Worm (Caenorhabditis elegans) whole organism, early embryonic: ENCODE measurements around the gene cpar-1.

Source experiments
- B0310.2 ChIP-seq: sonication (generic microtip); optimal IDR thresholded peaks from 2 replicates; lab custom pipeline; 2016; ENCODE audit warnings: mild to moderate bottlenecking, missing genetic modification characterization, missing compliant biosample characterization
- F13C5.2 ChIP-seq: sonication (generic microtip); optimal IDR thresholded peaks from 2 replicates; lab custom pipeline; 2017; ENCODE audit warnings: mild to moderate bottlenecking, missing genetic modification characterization, inconsistent platforms, missing compliant biosample characterization
- aly-1 ChIP-seq: sonication (generic microtip); optimal IDR thresholded peaks from 2 replicates; lab custom pipeline; 2016; ENCODE audit warnings: missing genetic modification characterization, missing compliant biosample characterization
- ama-1 ChIP-seq: fragments of 150-350 bp; optimal IDR thresholded peaks from 2 replicates; lab custom pipeline; 2014
- ceh-13 ChIP-seq: fragments of 200-800 bp; sonication (Bioruptor generic); optimal IDR thresholded peaks from 2 replicates; lab custom pipeline; 2018; ENCODE audit warnings: mild to moderate bottlenecking, missing genetic modification characterization, missing compliant biosample characterization
- ceh-36 ChIP-seq: sonication (generic microtip); optimal IDR thresholded peaks from 2 replicates; lab custom pipeline; 2016; ENCODE audit warnings: missing genetic modification characterization, inconsistent platforms, missing compliant biosample characterization
- ets-7 ChIP-seq: sonication (generic microtip); optimal IDR thresholded peaks from 2 replicates; lab custom pipeline; 2016; ENCODE audit warnings: missing genotype, missing genetic modification characterization, missing compliant biosample characterization
- flt-1 ChIP-seq: fragments of 200-800 bp; sonication (Bioruptor generic); IDR thresholded peaks from 2 replicates; pipeline ENCODE4 v1.3.6; 2022; ENCODE audit warnings: missing genetic modification characterization, missing compliant biosample characterization
- hmbx-1 ChIP-seq: sonication (generic microtip); optimal IDR thresholded peaks from 2 replicates; lab custom pipeline; 2016; ENCODE audit warnings: mild to moderate bottlenecking, missing genetic modification characterization, missing compliant biosample characterization
- hmg-4 ChIP-seq: fragments of 200-800 bp; sonication (Bioruptor generic); optimal IDR thresholded peaks from 2 replicates; lab custom pipeline; 2018; ENCODE audit warnings: mild to moderate bottlenecking, missing genetic modification characterization, missing compliant biosample characterization
- hnd-1 ChIP-seq: sonication (generic microtip); optimal IDR thresholded peaks from 2 replicates; lab custom pipeline; 2016; ENCODE audit warnings: missing genetic modification characterization, missing compliant biosample characterization
- pes-1 ChIP-seq: fragments of 200-800 bp; sonication (Bioruptor generic); IDR thresholded peaks from 2 replicates; pipeline ENCODE4 v1.3.6; 2022; ENCODE audit warnings: missing genetic modification reagents, missing genetic modification characterization, missing compliant biosample characterization
- scrt-1 ChIP-seq: fragments of 200-800 bp; sonication (Bioruptor generic); IDR thresholded peaks from 2 replicates; pipeline ENCODE4 v1.3.6; 2022; ENCODE audit warnings: missing genetic modification characterization, missing compliant biosample characterization
- sea-1 ChIP-seq: fragments of 200-800 bp; sonication (Bioruptor generic); conservative IDR thresholded peaks from 2 replicates; pipeline ENCODE4 v1.3.6; 2022; ENCODE audit warnings: missing genetic modification characterization, missing compliant biosample characterization
- tbx-11 ChIP-seq: fragments of 200-800 bp; sonication (Bioruptor generic); IDR thresholded peaks from 2 replicates; pipeline ENCODE4 v1.3.6; 2022; ENCODE audit warnings: missing genetic modification characterization, missing compliant biosample characterization
- tbx-37 ChIP-seq: fragments of 200-800 bp; sonication (Bioruptor generic); conservative IDR thresholded peaks from 2 replicates; pipeline ENCODE4 v1.3.6; 2022; ENCODE audit warnings: missing genetic modification reagents, missing genetic modification characterization, missing compliant biosample characterization
- tra-4 ChIP-seq: sonication (generic microtip); optimal IDR thresholded peaks from 2 replicates; lab custom pipeline; 2017; ENCODE audit warnings: missing genetic modification characterization, missing compliant biosample characterization

The cpar-1 gene

ce11 chrIII:9433576-9434107 is at the start of gene cpar-1:
Gene cpar-1 (plus strand): TSS chrIII:9434057.
- TF ChIP-seq hmg-4 (GFP tag; lab: Kevin White, UChicago) (no peak), tra-4 (tag; lab: Kevin White, UChicago) (no peak), tbx-37 (GFP tag; lab: Robert Waterston, UW) (no peak), ceh-13 (GFP tag; lab: Kevin White, UChicago) (no peak), ets-7 (tag; lab: Kevin White, UChicago) (no peak), aly-1 (tag; lab: Kevin White, UChicago) (no peak)

- TF ChIP-seq tbx-37 (GFP tag; lab: Robert Waterston, UW) = no peak
- TF ChIP-seq aly-1 (tag; lab: Kevin White, UChicago) = no peak
- no peak for TF ChIP-seq tbx-11 (GFP tag; lab: Robert Waterston, UW)
- TF ChIP-seq pes-1 (GFP tag; lab: Robert Waterston, UW) = no peak
- no peak for TF ChIP-seq hmbx-1 (tag; lab: Kevin White, UChicago)
- no peak for TF ChIP-seq hmg-4 (GFP tag; lab: Kevin White, UChicago)
- no peak for TF ChIP-seq B0310.2
- TF ChIP-seq ama-1 = no peak
- no peak for TF ChIP-seq ceh-13 (GFP tag; lab: Kevin White, UChicago)
- TF ChIP-seq ceh-36 (tag; lab: Kevin White, UChicago) = no peak
- TF ChIP-seq flt-1 (GFP tag; lab: Robert Waterston, UW) = no peak
- TF ChIP-seq hnd-1 (tag; lab: Kevin White, UChicago) = no peak
- no peak for TF ChIP-seq tra-4 (tag; lab: Kevin White, UChicago)
- no peak for TF ChIP-seq F13C5.2 (tag; lab: Kevin White, UChicago)
- no peak for TF ChIP-seq sea-1 (GFP tag; lab: Robert Waterston, UW)
- TF ChIP-seq scrt-1 = no peak
- no peak for TF ChIP-seq ets-7 (tag; lab: Kevin White, UChicago)
Observed at ce11 chrIII:9385543-9385942, 48.3 kb upstream of the cpar-1 start, which contains the start of gene C38C10.3. Gene C38C10.3 (minus strand): TSS chrIII:9385643.

ce11 chrIII:9390007-9390406 is 43.9 kb upstream of the cpar-1 start, which contains the start of gene slc-17.2:
Gene slc-17.2 (minus strand): TSS chrIII:9390107.
- TF ChIP-seq B0310.2 = no peak
- no peak for TF ChIP-seq ceh-13 (GFP tag; lab: Kevin White, UChicago)
- no peak for TF ChIP-seq flt-1 (GFP tag; lab: Robert Waterston, UW)
- TF ChIP-seq ceh-36 (tag; lab: Kevin White, UChicago) = no peak

ce11 chrIII:9390924-9391323 is 42.9 kb upstream of the cpar-1 start:
- TF ChIP-seq sea-1 (GFP tag; lab: Robert Waterston, UW) (no peak), pes-1 (GFP tag; lab: Robert Waterston, UW) (no peak), scrt-1 (no peak), ceh-13 (GFP tag; lab: Kevin White, UChicago) (no peak), ceh-36 (tag; lab: Kevin White, UChicago) (no peak), ama-1 (no peak), B0310.2 (no peak), tra-4 (tag; lab: Kevin White, UChicago) (no peak), ets-7 (tag; lab: Kevin White, UChicago) (no peak), F13C5.2 (tag; lab: Kevin White, UChicago) (no peak), hmg-4 (GFP tag; lab: Kevin White, UChicago) (no peak), hnd-1 (tag; lab: Kevin White, UChicago) (no peak)

- TF ChIP-seq flt-1 (GFP tag; lab: Robert Waterston, UW) (no peak), aly-1 (tag; lab: Kevin White, UChicago) (no peak), hmbx-1 (tag; lab: Kevin White, UChicago) (no peak), ama-1 (no peak), ets-7 (tag; lab: Kevin White, UChicago) (no peak), hnd-1 (tag; lab: Kevin White, UChicago) (no peak), hmg-4 (GFP tag; lab: Kevin White, UChicago) (no peak), sea-1 (GFP tag; lab: Robert Waterston, UW) (no peak), B0310.2 (no peak), ceh-36 (tag; lab: Kevin White, UChicago) (no peak), tbx-11 (GFP tag; lab: Robert Waterston, UW) (no peak), tbx-37 (GFP tag; lab: Robert Waterston, UW) (no peak), tra-4 (tag; lab: Kevin White, UChicago) (no peak), F13C5.2 (tag; lab: Kevin White, UChicago) (no peak)
Observed at ce11 chrIII:9393114-9393780, 40.6 kb upstream of the cpar-1 start, which contains the start of the genes gpr-2 and rgr-1. Gene gpr-2 (minus strand): TSS chrIII:9393164. Gene rgr-1 (plus strand): TSS chrIII:9393730.

DNA sequence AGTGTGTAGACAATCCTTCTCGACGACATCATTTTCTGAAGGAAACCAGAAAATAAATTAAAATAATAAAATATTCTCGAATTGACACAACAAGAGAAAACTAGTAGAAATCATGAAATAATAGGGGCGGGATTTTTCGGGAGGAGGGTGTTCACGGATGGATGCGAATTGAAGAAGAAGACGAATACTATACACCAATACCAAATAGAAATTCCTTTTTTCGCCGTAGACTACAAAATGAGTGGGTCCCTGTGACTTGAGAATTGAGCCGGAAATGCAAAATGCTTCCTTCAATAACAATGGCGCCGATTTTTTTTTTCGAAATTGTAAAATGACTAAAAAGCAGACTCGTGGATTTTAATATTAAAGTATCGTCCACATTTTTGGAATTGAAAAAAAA is 32.8 kb upstream of the cpar-1 start, which contains the start of gene nlp-48:
TSS of gene nlp-48 (minus strand) at position 101 of the 400 bp plus-strand sequence.
- TF ChIP-seq hmbx-1 (tag; lab: Kevin White, UChicago) = no peak
- TF ChIP-seq hnd-1 (tag; lab: Kevin White, UChicago) = no peak
- no peak for TF ChIP-seq sea-1 (GFP tag; lab: Robert Waterston, UW)
- no peak for TF ChIP-seq tbx-11 (GFP tag; lab: Robert Waterston, UW)
- no peak for TF ChIP-seq flt-1 (GFP tag; lab: Robert Waterston, UW)
- TF ChIP-seq F13C5.2 (tag; lab: Kevin White, UChicago) = no peak
- TF ChIP-seq aly-1 (tag; lab: Kevin White, UChicago) = no peak
- TF ChIP-seq B0310.2 = no peak
- TF ChIP-seq ceh-36 (tag; lab: Kevin White, UChicago) = no peak
- no peak for TF ChIP-seq hmg-4 (GFP tag; lab: Kevin White, UChicago)
- TF ChIP-seq tra-4 (tag; lab: Kevin White, UChicago) = no peak
- no peak for TF ChIP-seq pes-1 (GFP tag; lab: Robert Waterston, UW)
- TF ChIP-seq tbx-37 (GFP tag; lab: Robert Waterston, UW) = no peak
- no peak for TF ChIP-seq ceh-13 (GFP tag; lab: Kevin White, UChicago)
